Fruit fly (Drosophila melanogaster): ENCODE measurements around the gene CG13678.

Gene CG13678

DNA sequence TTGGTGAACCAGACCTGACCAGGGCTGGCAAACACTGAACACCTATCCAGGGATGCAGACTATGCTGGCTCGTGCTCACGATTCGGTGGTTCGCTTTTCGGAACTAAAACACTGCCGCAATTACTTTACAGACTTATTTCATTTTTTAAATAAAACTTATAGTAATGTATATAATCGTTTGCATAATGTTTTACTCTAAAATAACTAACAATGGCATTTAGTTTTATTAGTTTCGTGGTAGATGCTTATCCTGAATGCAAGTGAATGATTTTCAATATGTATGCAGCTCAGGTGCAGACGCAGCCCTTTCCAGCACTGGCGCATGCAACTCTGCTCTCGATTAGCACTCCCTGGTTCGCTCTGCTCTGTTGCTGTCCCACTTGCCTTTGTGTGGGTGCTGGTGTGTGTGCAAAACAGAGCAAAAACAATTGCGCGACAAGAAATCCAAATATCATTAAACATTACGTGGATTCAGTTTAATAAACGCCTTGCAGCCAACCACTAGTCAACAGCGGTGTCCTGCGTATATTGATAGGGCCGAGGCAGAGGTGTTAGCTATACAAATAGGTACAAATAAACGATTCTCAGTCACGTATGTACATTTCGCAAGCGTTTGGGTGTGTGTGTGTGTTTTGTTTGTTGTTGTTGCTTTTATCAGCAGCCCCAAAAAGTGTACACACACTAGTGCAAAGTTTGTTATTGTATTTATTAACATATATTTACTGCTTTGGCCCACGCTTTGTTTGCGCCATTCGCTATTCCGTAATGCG lies 35.1 kb upstream of the CG13678 start, which contains the start of the genes ERR and Atg18a (continued):
- TF ChIP-seq Awh (GFP tag; IDR thresholded peaks at IDR 0.05) (peak; percentile 61), tx (GFP tag; optimal IDR thresholded peaks at IDR 0.05) (peak; percentile 82), CkIIα-i1 (GFP tag; IDR thresholded peaks at IDR 0.05) (no peak), CG2875 (GFP tag; optimal IDR thresholded peaks at IDR 0.05) (peak; percentile 17), CG12744 (GFP tag; optimal IDR thresholded peaks at IDR 0.05) (peak; percentile 63), ranshi (GFP tag; IDR thresholded peaks at IDR 0.05) (peak; percentile 88), fru (optimal IDR thresholded peaks at IDR 0.05) (no peak), CG18619 (GFP tag; optimal IDR thresholded peaks at IDR 0.05) (peak; percentile 86), Hmr (GFP tag; optimal IDR thresholded peaks at IDR 0.05) (peak; percentile 89), nmo (GFP tag; optimal IDR thresholded peaks at IDR 0.05) (peak; percentile 92), ara (GFP tag; IDR thresholded peaks at IDR 0.05) (peak; percentile 70; the same call in 1 of the 2 replicates), CG9817 (tag; optimal IDR thresholded peaks at IDR 0.05) (peak; percentile 91), zen (tag; optimal IDR thresholded peaks at IDR 0.05) (peak; percentile 74), CG31441 (GFP tag; IDR thresholded peaks at IDR 0.05) (peak; percentile 83; the same call in 1 of the 2 replicates), Trl (optimal IDR thresholded peaks at IDR 0.05) (peak in 1 of 2 experiments; percentile 49), Trl (GFP tag; optimal IDR thresholded peaks at IDR 0.05) (peak; percentile 84), CG17568 (GFP tag; optimal IDR thresholded peaks at IDR 0.05) (no peak), CG4404 (GFP tag; IDR thresholded peaks at IDR 0.05) (peak; percentile 93), CG6175 (GFP tag; IDR thresholded peaks at IDR 0.05) (peak; percentile 76; the same call in 2 of the 3 replicates), klu (GFP tag; IDR thresholded peaks at IDR 0.05) (peak; percentile 93), CG9932 (GFP tag; IDR thresholded peaks at IDR 0.05) (peak; percentile 97), CG15601 (tag; optimal IDR thresholded peaks at IDR 0.05) (peak; percentile 87), CG12299 (tag; optimal IDR thresholded peaks at IDR 0.05) (peak; percentile 38), ase (GFP tag; IDR thresholded peaks at IDR 0.05) (peak; percentile 78), phol (tag; optimal IDR thresholded peaks at IDR 0.05) (peak; percentile 90), lmd (GFP tag; IDR thresholded peaks at IDR 0.05) (peak; percentile 92), gro (GFP tag; optimal IDR thresholded peaks at IDR 0.05) (peak; percentile 66), CG8478 (optimal IDR thresholded peaks at IDR 0.05) (peak; percentile 76)

DNA sequence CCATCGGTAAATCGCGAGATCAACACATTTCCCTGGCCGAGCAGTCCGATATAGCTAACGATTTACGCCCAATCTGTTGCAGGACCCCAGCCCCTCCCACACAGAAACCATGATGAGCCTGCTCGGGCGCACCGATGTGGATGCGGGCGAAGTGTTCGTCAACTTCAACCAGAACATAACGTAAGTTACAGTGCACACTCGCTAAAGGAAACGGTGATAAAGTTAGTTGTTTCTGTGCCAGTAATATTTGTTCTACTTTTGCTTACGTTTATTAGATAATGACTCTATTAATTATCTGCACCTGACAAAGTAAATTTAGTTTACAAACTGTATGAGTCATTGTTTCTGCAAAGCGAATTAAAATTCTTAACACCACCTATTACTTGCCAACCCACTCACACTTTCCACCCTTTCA lies 34.5 kb upstream of the CG13678 start:
- TF ChIP-seq gem (tag; optimal IDR thresholded peaks at IDR 0.05) (no peak), dysf (GFP tag; IDR thresholded peaks at IDR 0.05) (peak; percentile 33; the same call in 2 of the 3 replicates), grau (tag; optimal IDR thresholded peaks at IDR 0.05) (peak; percentile 87), rib (GFP tag; IDR thresholded peaks at IDR 0.05) (no peak), Pdp1 (GFP tag; optimal IDR thresholded peaks at IDR 0.05) (peak in 1 of 2 experiments; percentile 20), Optix (GFP tag; IDR thresholded peaks at IDR 0.05) (0 out of 3 replicates have a peak, but pooled peaks have one; percentile 32), ash1 (GFP tag; optimal IDR thresholded peaks at IDR 0.05) (no peak), row (GFP tag; IDR thresholded peaks at IDR 0.05) (peak; percentile 34; the same call in 2 of the 3 replicates), vfl (GFP tag; optimal IDR thresholded peaks at IDR 0.05) (no peak), slbo (GFP tag; IDR thresholded peaks at IDR 0.05) (no peak), Ets65A (GFP tag) (peak; percentile 46), Drgx (GFP tag; IDR thresholded peaks at IDR 0.05) (0 out of 2 replicates have a peak, but pooled peaks have one; percentile 13), CG14014 (GFP tag; IDR thresholded peaks at IDR 0.05) (no peak), CG32532 (GFP tag; IDR thresholded peaks at IDR 0.05) (peak; percentile 42; the same call in 1 of the 2 replicates), CG12769 (tag; optimal IDR thresholded peaks at IDR 0.05) (no peak), CG7786 (GFP tag; optimal IDR thresholded peaks at IDR 0.05) (no peak), Lim3 (GFP tag; IDR thresholded peaks at IDR 0.05) (no peak), Nf-YB (GFP tag; optimal IDR thresholded peaks at IDR 0.05) (no peak), zfh1 (GFP tag; IDR thresholded peaks at IDR 0.05) (0 out of 3 replicates have a peak, but pooled peaks have one; percentile 13), ranshi (GFP tag; IDR thresholded peaks at IDR 0.05) (no peak), CG10979 (tag; optimal IDR thresholded peaks at IDR 0.05) (no peak), slou (GFP tag; optimal IDR thresholded peaks at IDR 0.05) (no peak), hkb (optimal IDR thresholded peaks at IDR 0.05) (no peak), hkb (GFP tag; IDR thresholded peaks at IDR 0.05) (peak; percentile 20; the same call in 1 of the 2 replicates), nerfin-2 (GFP tag; IDR thresholded peaks at IDR 0.05; ENCODE audit: partially characterized antibody) (peak; percentile 21; the same call in 1 of the 2 replicates)

All from whole organism, embryonic.